Fruit fly (Drosophila melanogaster): ENCODE results near the gene CG8915.

Gene CG8915

dm6 chrX:17229475-17230169, 15.2 kb downstream of the CG8915 start (continued):
- no peak for TF ChIP-seq CG11456 (GFP tag; IDR thresholded peaks at IDR 0.05)
- no peak for TF ChIP-seq Dek (tag; optimal IDR thresholded peaks at IDR 0.05)
- no peak for TF ChIP-seq dmrt99B (tag; optimal IDR thresholded peaks at IDR 0.05)
- no peak for TF ChIP-seq HmgZ (tag; optimal IDR thresholded peaks at IDR 0.05)
- no peak for TF ChIP-seq HHEX (GFP tag; optimal IDR thresholded peaks at IDR 0.05)
- no peak for TF ChIP-seq CG12219 (GFP tag; optimal IDR thresholded peaks at IDR 0.05)
- TF ChIP-seq CG16779 (GFP tag; IDR thresholded peaks at IDR 0.05): no peak
- TF ChIP-seq CG10321 (GFP tag; IDR thresholded peaks at IDR 0.05): no peak
- TF ChIP-seq da (GFP tag; optimal IDR thresholded peaks at IDR 0.05): no peak
- no peak for TF ChIP-seq CG3163 (GFP tag; optimal IDR thresholded peaks at IDR 0.05)
- peak; percentile 3 for TF ChIP-seq Vsx1 (GFP tag; optimal IDR thresholded peaks at IDR 0.05)
- TF ChIP-seq unc-4 (GFP tag; IDR thresholded peaks at IDR 0.05; ENCODE audit: partially characterized antibody): no peak
- TF ChIP-seq sd (tag; optimal IDR thresholded peaks at IDR 0.05): no peak
- no peak for TF ChIP-seq CG6854 (GFP tag; optimal IDR thresholded peaks at IDR 0.05)
- TF ChIP-seq CG17186 (GFP tag; optimal IDR thresholded peaks at IDR 0.05): no peak
- no peak for TF ChIP-seq dm (GFP tag; optimal IDR thresholded peaks at IDR 0.05)
- TF ChIP-seq CG13123 (GFP tag; optimal IDR thresholded peaks at IDR 0.05): no peak
- TF ChIP-seq CG13287 (GFP tag; IDR thresholded peaks at IDR 0.05; ENCODE audit: partially characterized antibody): no peak
- no peak for TF ChIP-seq zen2 (GFP tag; IDR thresholded peaks at IDR 0.05; ENCODE audit: partially characterized antibody)
- TF ChIP-seq CG15269 (tag; optimal IDR thresholded peaks at IDR 0.05): no peak
- no peak for TF ChIP-seq Usf (GFP tag; optimal IDR thresholded peaks at IDR 0.05)
- TF ChIP-seq klu (GFP tag; IDR thresholded peaks at IDR 0.05): no peak
- no peak for TF ChIP-seq gt (GFP tag; IDR thresholded peaks at IDR 0.05)
- no peak for TF ChIP-seq luna (GFP tag; optimal IDR thresholded peaks at IDR 0.05)
- peak; percentile 44 for TF ChIP-seq CG2120 (GFP tag; optimal IDR thresholded peaks at IDR 0.05)
- no peak for TF ChIP-seq HLHmδ (GFP tag; optimal IDR thresholded peaks at IDR 0.05)
- TF ChIP-seq CG14014 (GFP tag; IDR thresholded peaks at IDR 0.05): no peak
- no peak for TF ChIP-seq CG31224 (GFP tag; IDR thresholded peaks at IDR 0.05)
- TF ChIP-seq CG15601 (tag; optimal IDR thresholded peaks at IDR 0.05): no peak
- no peak for TF ChIP-seq CG5180 (GFP tag; optimal IDR thresholded peaks at IDR 0.05)
- no peak for TF ChIP-seq phol (tag; optimal IDR thresholded peaks at IDR 0.05)
- peak; percentile 3 for TF ChIP-seq gfzf (GFP tag; optimal IDR thresholded peaks at IDR 0.05)
- peak in 1 of 2 experiments; percentile 18 for TF ChIP-seq dpn (GFP tag; optimal IDR thresholded peaks at IDR 0.05)
- peak; percentile 27 for TF ChIP-seq CG9876 (GFP tag; optimal IDR thresholded peaks at IDR 0.05)
- no peak for TF ChIP-seq CG16863 (GFP tag; optimal IDR thresholded peaks at IDR 0.05)
- TF ChIP-seq org-1 (GFP tag; optimal IDR thresholded peaks at IDR 0.05): no peak
- TF ChIP-seq abd-A (tag; optimal IDR thresholded peaks at IDR 0.05): peak; percentile 74
- no peak for TF ChIP-seq pan (optimal IDR thresholded peaks at IDR 0.05)
- TF ChIP-seq pan (GFP tag; optimal IDR thresholded peaks at IDR 0.05 in 1 of 2, IDR thresholded peaks at IDR 0.05 in 1 of 2): no peak
- TF ChIP-seq her (GFP tag; optimal IDR thresholded peaks at IDR 0.05): no peak
- no peak for TF ChIP-seq CG2875 (GFP tag; optimal IDR thresholded peaks at IDR 0.05)
- TF ChIP-seq gsb-n (tag; optimal IDR thresholded peaks at IDR 0.05): no peak
- no peak for TF ChIP-seq hth (optimal IDR thresholded peaks at IDR 0.05)
- TF ChIP-seq psq (GFP tag; optimal IDR thresholded peaks at IDR 0.05): no peak
- no peak for TF ChIP-seq lbe (GFP tag; optimal IDR thresholded peaks at IDR 0.05)
- no peak for TF ChIP-seq CG34422 (GFP tag; IDR thresholded peaks at IDR 0.05)
- TF ChIP-seq B-H2 (GFP tag; optimal IDR thresholded peaks at IDR 0.05): no peak
- TF ChIP-seq sr (GFP tag; IDR thresholded peaks at IDR 0.05): no peak
- no peak for TF ChIP-seq Ada2b (GFP tag; IDR thresholded peaks at IDR 0.05)
- no peak for TF ChIP-seq Nf-YC (tag; optimal IDR thresholded peaks at IDR 0.05)
- no peak for TF ChIP-seq Dll (GFP tag; IDR thresholded peaks at IDR 0.05; ENCODE audit: partially characterized antibody)
